Fruit fly (Drosophila melanogaster) S2 (cell line): ENCODE data around the gene GstD2.

Experiments used
- CG8478 ChIP-seq: fragments of >200 bp; optimal IDR thresholded peaks from 2 replicates; lab custom pipeline; 2018
- CTCF ChIP-seq, 2 experiments: fragments of >200 bp; optimal IDR thresholded peaks; 2 replicates each; lab custom pipeline; 2018

dm6 chr3R:12365887-12366286 lies 5.9 kb upstream of the GstD2 start:
- TF ChIP-seq CG8478 (lab: Kevin White, UChicago) (no peak), CTCF (optimal IDR thresholded peaks at IDR 0.05; lab: Kevin White, UChicago) (no peak)
